Worm (Caenorhabditis elegans): ENCODE data around the gene nhr-189.

Gene nhr-189

DNA sequence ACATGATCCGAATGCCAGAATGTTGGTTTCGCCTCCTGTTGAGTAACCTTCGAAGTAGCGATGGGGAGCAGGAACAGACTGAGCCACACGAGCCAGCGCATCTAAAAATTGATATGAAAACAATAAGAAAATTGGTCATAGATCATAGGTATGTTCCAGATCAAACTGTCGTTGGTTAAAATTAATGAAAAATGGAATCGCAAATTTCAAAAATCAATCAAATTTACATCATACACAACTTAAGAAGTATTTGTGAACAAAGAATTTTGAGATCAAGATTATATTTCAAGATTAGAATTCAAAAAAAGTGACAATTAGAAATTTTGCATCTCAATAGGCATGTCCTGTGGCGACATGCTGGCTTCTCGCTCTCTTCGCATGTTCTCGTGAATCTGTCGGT lies 30.7 kb upstream of the nhr-189 start, which contains the start of gene C17E7.9:
Gene C17E7.9, minus strand, starts transcription at position 101 of the 400 bp plus-strand sequence.
- TF ChIP-seq ztf-23 (GFP tag; IDR thresholded peaks at IDR 0.05) (no peak), ztf-29 (GFP tag; IDR thresholded peaks at IDR 0.05) (no peak), med-1 (GFP tag; optimal IDR thresholded peaks at IDR 0.05; ENCODE audit: insufficient read depth) (no peak), flt-1 (GFP tag; IDR thresholded peaks at IDR 0.05) (no peak), klf-2 (GFP tag; conservative IDR thresholded peaks at IDR 0.05) (no peak)

DNA sequence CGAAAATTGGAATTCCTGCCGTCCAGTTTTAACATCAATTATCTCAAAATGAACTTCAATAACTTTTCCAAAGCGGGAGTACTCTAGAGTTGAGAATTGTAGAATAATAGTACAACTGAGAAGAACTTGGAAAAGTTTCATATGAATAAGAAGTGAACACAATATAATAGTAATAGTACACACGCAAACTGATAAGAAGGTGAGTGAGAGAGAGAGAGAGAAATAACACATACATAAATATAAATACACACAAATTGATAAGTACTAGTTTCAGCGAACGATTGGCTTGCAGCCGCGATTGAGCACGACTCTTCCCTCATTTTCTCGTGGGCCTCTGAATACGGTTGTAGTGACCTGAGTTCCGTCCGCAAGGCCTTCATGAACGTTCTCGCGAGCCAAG lies 29.1 kb upstream of the nhr-189 start, which contains the start of gene C17E7.13:
Gene C17E7.13, minus strand, starts transcription at position 176 of the 400 bp plus-strand sequence.
- no peak for TF ChIP-seq tab-1 (GFP tag; IDR thresholded peaks at IDR 0.05)
- TF ChIP-seq klf-2 (GFP tag; conservative IDR thresholded peaks at IDR 0.05): no peak
- TF ChIP-seq cog-1 (tag; optimal IDR thresholded peaks at IDR 0.05): no peak
- TF ChIP-seq ztf-29 (GFP tag; IDR thresholded peaks at IDR 0.05): no peak
- TF ChIP-seq med-1 (GFP tag; optimal IDR thresholded peaks at IDR 0.05; ENCODE audit: insufficient read depth): no peak
- no peak for TF ChIP-seq ref-1 (GFP tag; conservative IDR thresholded peaks at IDR 0.05)
- no peak for TF ChIP-seq flt-1 (GFP tag; IDR thresholded peaks at IDR 0.05)
- no peak for TF ChIP-seq T22C8.4 (GFP tag; IDR thresholded peaks at IDR 0.05)
- no peak for TF ChIP-seq ztf-23 (GFP tag; IDR thresholded peaks at IDR 0.05)

DNA sequence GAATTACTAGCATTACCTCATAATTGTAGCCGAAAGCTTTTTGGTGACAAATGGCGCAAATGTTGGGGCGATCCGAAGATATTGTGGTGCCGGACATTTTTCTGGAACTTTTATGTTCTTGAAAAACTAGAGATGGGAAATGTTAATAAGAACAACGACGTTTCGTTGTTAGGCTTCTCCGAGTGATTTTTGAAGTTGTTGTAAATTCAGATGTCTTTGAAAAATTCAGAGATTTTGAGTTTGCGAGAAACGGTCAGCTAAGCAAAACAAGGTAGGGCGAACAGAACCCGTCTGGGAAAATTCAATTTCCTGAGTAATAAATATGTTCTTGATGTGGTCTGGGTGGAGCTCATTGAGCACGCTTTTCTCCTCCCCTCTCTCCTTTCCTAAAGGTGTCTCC lies 26.1 kb upstream of the nhr-189 start, which contains the start of gene nhr-124:
Gene nhr-124, minus strand, starts transcription at position 101 of the 400 bp plus-strand sequence.
- TF ChIP-seq ref-1 (GFP tag; conservative IDR thresholded peaks at IDR 0.05) (no peak), cog-1 (tag; optimal IDR thresholded peaks at IDR 0.05) (no peak), ztf-23 (GFP tag; IDR thresholded peaks at IDR 0.05) (no peak), T22C8.4 (GFP tag; IDR thresholded peaks at IDR 0.05) (no peak), med-1 (GFP tag; optimal IDR thresholded peaks at IDR 0.05; ENCODE audit: insufficient read depth) (no peak), tab-1 (GFP tag; IDR thresholded peaks at IDR 0.05) (no peak), klf-2 (GFP tag; conservative IDR thresholded peaks at IDR 0.05) (no peak), ztf-29 (GFP tag; IDR thresholded peaks at IDR 0.05) (no peak), flt-1 (GFP tag; IDR thresholded peaks at IDR 0.05) (no peak)

DNA sequence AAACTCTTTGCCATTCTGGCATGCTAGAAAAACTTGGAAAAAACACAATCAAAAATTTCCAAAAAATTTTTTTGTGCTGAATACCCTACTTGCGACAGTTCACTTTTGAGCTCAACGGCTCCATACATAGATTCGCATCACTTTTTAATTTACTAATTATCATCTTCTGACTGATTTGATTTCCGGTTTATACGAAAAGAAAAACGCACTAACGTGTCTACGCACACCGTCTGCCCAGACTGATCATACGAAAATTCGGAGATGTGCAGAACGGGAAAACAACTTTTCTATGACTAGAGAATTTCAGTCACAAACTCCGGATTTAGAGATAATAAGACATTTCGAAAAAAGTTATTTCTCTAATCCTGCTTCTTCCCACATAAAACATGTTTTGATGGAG lies 24.5 kb upstream of the nhr-189 start:
- TF ChIP-seq cog-1 (tag; optimal IDR thresholded peaks at IDR 0.05) (no peak), ref-1 (GFP tag; conservative IDR thresholded peaks at IDR 0.05) (no peak), T22C8.4 (GFP tag; IDR thresholded peaks at IDR 0.05) (no peak), med-1 (GFP tag; optimal IDR thresholded peaks at IDR 0.05; ENCODE audit: insufficient read depth) (no peak), tab-1 (GFP tag; IDR thresholded peaks at IDR 0.05) (no peak), ztf-23 (GFP tag; IDR thresholded peaks at IDR 0.05) (no peak)

DNA sequence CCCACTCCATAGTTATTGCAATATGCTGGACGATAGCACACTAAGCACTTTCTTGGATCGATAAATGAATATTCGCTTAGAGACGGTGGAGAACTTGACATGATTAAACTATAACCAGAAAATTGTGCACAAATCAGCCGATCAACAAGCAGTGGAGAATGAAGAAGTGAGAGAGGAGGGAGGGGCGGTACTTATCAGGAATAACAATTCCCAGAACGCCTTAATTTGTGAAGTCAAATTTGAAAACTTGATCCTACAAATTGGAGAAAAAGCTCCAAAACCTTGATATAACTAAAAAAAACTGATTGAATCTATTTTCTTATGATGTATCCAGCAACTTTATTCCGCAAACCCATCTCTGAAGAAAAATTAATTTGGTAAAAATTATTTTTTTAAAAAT lies 18.2 kb upstream of the nhr-189 start, which contains the start of gene nhr-159:
Gene nhr-159, minus strand, starts transcription at position 101 of the 400 bp plus-strand sequence.
- TF ChIP-seq ref-1 (GFP tag; conservative IDR thresholded peaks at IDR 0.05): no peak
- no peak for TF ChIP-seq T22C8.4 (GFP tag; IDR thresholded peaks at IDR 0.05)
- no peak for TF ChIP-seq tab-1 (GFP tag; IDR thresholded peaks at IDR 0.05)
- TF ChIP-seq cog-1 (tag; optimal IDR thresholded peaks at IDR 0.05): no peak
- TF ChIP-seq ztf-23 (GFP tag; IDR thresholded peaks at IDR 0.05): no peak
- no peak for TF ChIP-seq flt-1 (GFP tag; IDR thresholded peaks at IDR 0.05)
- TF ChIP-seq med-1 (GFP tag; optimal IDR thresholded peaks at IDR 0.05; ENCODE audit: insufficient read depth): no peak
- no peak for TF ChIP-seq ztf-29 (GFP tag; IDR thresholded peaks at IDR 0.05)

DNA sequence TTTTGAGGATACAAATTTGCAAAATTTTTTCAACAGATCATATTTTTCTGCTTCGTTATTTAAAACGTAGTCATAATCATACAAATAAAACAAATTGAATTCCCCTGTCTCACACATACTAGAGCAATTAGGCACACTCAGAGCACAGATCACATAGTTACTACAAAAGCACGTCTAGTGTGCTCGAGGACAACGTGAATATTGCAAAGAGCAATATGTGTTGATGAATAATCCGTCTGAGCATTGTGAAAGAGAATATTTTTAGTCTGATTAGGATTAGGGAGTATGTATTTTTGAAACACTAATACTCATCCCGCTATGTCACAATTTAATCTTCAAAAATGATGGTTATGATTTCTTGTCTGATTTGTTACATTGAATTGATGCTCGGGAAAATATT lies 17.2 kb upstream of the nhr-189 start:
- no peak for TF ChIP-seq ref-1 (GFP tag; conservative IDR thresholded peaks at IDR 0.05)
- TF ChIP-seq tab-1 (GFP tag; IDR thresholded peaks at IDR 0.05): no peak
- no peak for TF ChIP-seq ztf-29 (GFP tag; IDR thresholded peaks at IDR 0.05)
- TF ChIP-seq cog-1 (tag; optimal IDR thresholded peaks at IDR 0.05): no peak
- TF ChIP-seq ztf-23 (GFP tag; IDR thresholded peaks at IDR 0.05): no peak
- no peak for TF ChIP-seq flt-1 (GFP tag; IDR thresholded peaks at IDR 0.05)
- no peak for TF ChIP-seq klf-2 (GFP tag; conservative IDR thresholded peaks at IDR 0.05)
- TF ChIP-seq T22C8.4 (GFP tag; IDR thresholded peaks at IDR 0.05): no peak
- TF ChIP-seq med-1 (GFP tag; optimal IDR thresholded peaks at IDR 0.05; ENCODE audit: insufficient read depth): no peak

DNA sequence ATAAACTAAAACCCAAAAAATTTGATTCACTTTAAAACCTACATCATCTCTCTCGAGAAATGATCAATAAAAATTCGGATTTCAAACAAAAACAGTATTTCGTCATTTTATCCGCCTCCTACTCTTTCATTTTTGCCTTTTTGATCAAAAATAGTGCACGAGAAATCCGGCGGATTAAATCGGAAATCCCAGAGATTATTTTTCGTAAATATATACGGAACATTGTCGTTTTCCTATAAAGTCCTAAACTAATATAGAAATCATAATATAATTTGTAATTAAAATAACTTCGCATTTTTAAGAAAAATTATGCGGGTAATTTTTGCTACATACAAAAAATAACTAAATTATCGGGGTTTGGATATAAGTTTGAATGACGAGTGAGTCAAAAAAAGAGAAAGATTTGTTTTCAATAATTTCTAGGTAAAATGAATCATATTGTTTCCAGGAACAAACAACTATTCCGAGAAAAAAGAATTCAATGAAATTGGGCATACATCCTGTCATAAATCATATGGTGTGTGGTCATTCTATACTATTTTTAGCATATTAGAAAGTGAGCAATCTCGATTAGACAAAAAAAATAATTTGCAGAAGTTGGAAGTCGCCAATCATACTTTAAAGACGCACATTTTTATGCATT lies 14.2 kb upstream of the nhr-189 start, which contains the start of gene nhr-158:
Gene nhr-158, minus strand, starts transcription at position 51 of the 643 bp plus-strand sequence.
- TF ChIP-seq cog-1 (tag; optimal IDR thresholded peaks at IDR 0.05): no peak
- TF ChIP-seq klf-2 (GFP tag; conservative IDR thresholded peaks at IDR 0.05): no peak
- no peak for TF ChIP-seq ztf-29 (GFP tag; IDR thresholded peaks at IDR 0.05)
- no peak for TF ChIP-seq ref-1 (GFP tag; conservative IDR thresholded peaks at IDR 0.05)
- TF ChIP-seq flt-1 (GFP tag; IDR thresholded peaks at IDR 0.05): no peak
- no peak for TF ChIP-seq ztf-23 (GFP tag; IDR thresholded peaks at IDR 0.05)
- no peak for TF ChIP-seq T22C8.4 (GFP tag; IDR thresholded peaks at IDR 0.05)

DNA sequence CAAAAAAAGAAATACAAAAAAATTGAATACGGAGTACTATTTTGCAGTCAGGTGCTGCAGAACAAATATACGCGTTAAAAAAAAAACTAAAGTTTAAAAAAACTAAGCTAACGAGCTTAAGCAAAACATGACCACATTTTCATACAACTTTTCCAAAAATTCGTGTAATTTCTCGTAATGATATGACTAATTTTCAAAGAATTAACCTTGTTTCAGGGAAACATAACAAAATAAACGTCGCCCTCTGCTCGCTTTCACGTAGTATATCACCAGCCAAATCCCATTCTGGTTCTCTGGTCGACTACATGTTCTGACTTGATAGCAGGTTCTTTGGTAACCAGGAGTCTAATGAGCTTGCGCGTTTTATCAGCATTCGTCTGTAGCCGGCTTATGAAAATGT lies 10.3 kb upstream of the nhr-189 start:
- no peak for TF ChIP-seq tab-1 (GFP tag; IDR thresholded peaks at IDR 0.05)

DNA sequence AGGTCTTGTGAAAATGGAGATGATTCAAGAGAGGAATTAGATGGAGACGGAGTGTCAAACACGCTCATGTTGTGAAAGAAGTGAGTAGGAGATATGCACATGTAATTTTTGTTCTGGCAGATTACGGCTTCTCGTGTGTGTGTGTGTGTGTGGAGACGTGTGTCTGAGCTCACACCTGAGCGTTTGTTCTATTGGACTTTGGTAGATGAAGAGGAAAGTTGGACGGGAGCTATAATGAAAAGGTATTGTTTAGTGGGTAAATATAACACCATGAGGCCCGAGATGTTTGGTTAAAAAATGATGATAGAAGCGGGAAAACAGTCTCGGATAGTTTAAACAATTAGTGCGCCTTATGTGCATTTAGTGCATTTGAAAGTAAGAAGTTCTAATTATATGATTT lies 8.9 kb upstream of the nhr-189 start, which contains the start of gene nhr-157:
Gene nhr-157, minus strand, starts transcription at position 101 of the 400 bp plus-strand sequence.
- TF ChIP-seq cog-1 (tag; optimal IDR thresholded peaks at IDR 0.05): no peak
- TF ChIP-seq T22C8.4 (GFP tag; IDR thresholded peaks at IDR 0.05): no peak
- TF ChIP-seq ztf-29 (GFP tag; IDR thresholded peaks at IDR 0.05): no peak
- TF ChIP-seq tab-1 (GFP tag; IDR thresholded peaks at IDR 0.05): no peak
- no peak for TF ChIP-seq klf-2 (GFP tag; conservative IDR thresholded peaks at IDR 0.05)

DNA sequence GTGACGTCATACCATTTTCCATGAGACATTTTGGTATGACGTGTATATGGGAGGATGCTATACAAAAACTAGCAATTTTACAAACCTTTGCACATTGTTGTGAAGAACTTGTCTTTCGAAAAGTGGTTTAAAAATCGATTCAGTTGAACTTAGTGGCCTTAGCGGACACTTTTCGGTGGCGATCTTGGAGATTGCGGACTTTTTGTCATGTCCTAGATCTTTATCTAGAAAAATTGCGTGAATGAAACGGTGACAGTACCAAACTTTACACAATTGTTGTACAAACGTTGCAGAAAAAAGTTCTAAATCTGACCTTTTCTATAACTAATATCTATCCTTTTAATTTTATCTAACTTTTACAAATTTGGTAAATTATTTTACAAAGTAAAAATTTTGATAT lies 5.2 kb upstream of the nhr-189 start:
- no peak for TF ChIP-seq ref-1 (GFP tag; conservative IDR thresholded peaks at IDR 0.05)
- no peak for TF ChIP-seq ztf-23 (GFP tag; IDR thresholded peaks at IDR 0.05)
- no peak for TF ChIP-seq flt-1 (GFP tag; IDR thresholded peaks at IDR 0.05)
- no peak for TF ChIP-seq T22C8.4 (GFP tag; IDR thresholded peaks at IDR 0.05)
- no peak for TF ChIP-seq cog-1 (tag; optimal IDR thresholded peaks at IDR 0.05)
- TF ChIP-seq klf-2 (GFP tag; conservative IDR thresholded peaks at IDR 0.05): no peak
- TF ChIP-seq med-1 (GFP tag; optimal IDR thresholded peaks at IDR 0.05; ENCODE audit: insufficient read depth): no peak
- TF ChIP-seq ztf-29 (GFP tag; IDR thresholded peaks at IDR 0.05): no peak
- no peak for TF ChIP-seq tab-1 (GFP tag; IDR thresholded peaks at IDR 0.05)

All from whole organism, midembryonic.